Fruit fly (Drosophila melanogaster): ENCODE results near the gene Mulk.

Gene Mulk

DNA sequence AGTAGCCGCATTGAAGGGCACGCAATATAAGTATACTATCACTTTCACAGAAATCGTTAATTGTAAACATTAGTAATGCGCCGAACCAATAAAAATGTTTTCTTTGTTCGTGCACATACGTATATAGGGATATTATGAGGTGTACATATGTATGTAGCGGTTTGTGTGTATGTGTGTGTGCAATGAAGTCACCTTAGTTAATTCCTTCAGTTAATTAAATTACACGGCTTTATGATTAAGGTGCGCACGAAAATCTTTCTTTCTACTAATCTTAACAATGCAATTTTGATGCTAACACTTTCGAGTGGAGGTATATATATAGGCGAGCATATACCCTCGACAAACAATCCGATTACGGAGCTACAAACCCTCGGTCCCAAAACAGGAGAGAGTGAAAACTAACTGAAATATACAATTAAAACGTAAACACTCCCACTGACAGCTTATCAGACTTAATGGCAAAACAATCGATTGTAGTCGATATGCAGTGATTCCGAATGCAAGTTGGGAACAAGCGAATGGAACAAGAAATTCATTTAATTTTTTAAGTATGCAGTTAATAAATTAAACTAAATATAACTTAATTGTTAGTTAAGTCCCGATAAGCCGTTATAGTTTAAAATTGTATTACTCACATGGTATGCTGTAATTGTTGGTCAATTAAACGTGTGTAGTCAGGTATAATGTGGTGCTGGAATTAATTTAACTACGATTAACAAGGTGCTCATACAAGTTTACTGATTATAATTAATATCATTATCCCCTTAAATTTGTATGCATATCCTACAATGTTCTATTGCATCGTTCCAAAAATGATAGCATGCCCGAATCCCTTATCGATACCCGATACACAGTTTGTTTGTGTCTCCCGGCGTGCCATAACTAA lies 49.1 kb upstream of the Mulk start, which contains the start of the genes Npc1a and Prosalpha6 (continued):
- TF ChIP-seq run (tag; optimal IDR thresholded peaks at IDR 0.05) (no peak), CG7963 (GFP tag; IDR thresholded peaks at IDR 0.05; ENCODE audit: partially characterized antibody) (0 out of 3 replicates have a peak, but pooled peaks have one; percentile 56), CG12391 (tag; optimal IDR thresholded peaks at IDR 0.05) (peak; percentile 55), CG10431 (GFP tag; optimal IDR thresholded peaks at IDR 0.05) (no peak), Dp (GFP tag; optimal IDR thresholded peaks at IDR 0.05) (peak; percentile 23), CG3838 (GFP tag; optimal IDR thresholded peaks at IDR 0.05) (no peak), CG11560 (tag; IDR thresholded peaks at IDR 0.05) (peak; percentile 91; the same call in 2 of the 3 replicates), prd (optimal IDR thresholded peaks at IDR 0.05) (no peak), prd (GFP tag; IDR thresholded peaks at IDR 0.05) (no peak), CG2712 (tag; optimal IDR thresholded peaks at IDR 0.05) (peak; percentile 51), chif (GFP tag; optimal IDR thresholded peaks at IDR 0.05) (no peak), Rx (GFP tag; IDR thresholded peaks at IDR 0.05) (no peak), Dad (GFP tag; optimal IDR thresholded peaks at IDR 0.05) (no peak), sisA (GFP tag; IDR thresholded peaks at IDR 0.05) (no peak), Dbx (GFP tag; IDR thresholded peaks at IDR 0.05) (no peak), sd (tag; optimal IDR thresholded peaks at IDR 0.05) (no peak), CG17829 (tag; optimal IDR thresholded peaks at IDR 0.05) (peak; percentile 31), dmrt11E (tag; optimal IDR thresholded peaks at IDR 0.05) (peak; percentile 32), CG34376 (GFP tag; optimal IDR thresholded peaks at IDR 0.05) (peak; percentile 36), bbx (GFP tag; IDR thresholded peaks at IDR 0.05; ENCODE audit: partially characterized antibody) (peak; percentile 50; the same call in 1 of the 2 replicates), Sry-β (GFP tag; optimal IDR thresholded peaks at IDR 0.05) (peak; percentile 46), CG12769 (tag; optimal IDR thresholded peaks at IDR 0.05) (no peak), HmgZ (tag; optimal IDR thresholded peaks at IDR 0.05) (peak; percentile 22), CG12299 (tag; optimal IDR thresholded peaks at IDR 0.05) (no peak), HLH4C (GFP tag; IDR thresholded peaks at IDR 0.05; ENCODE audit: partially characterized antibody) (peak; percentile 66; the same call in 2 of the 3 replicates), zfh2 (GFP tag; optimal IDR thresholded peaks at IDR 0.05) (peak; percentile 25), maf-S (GFP tag; optimal IDR thresholded peaks at IDR 0.05) (no peak), CG12659 (GFP tag; optimal IDR thresholded peaks at IDR 0.05) (peak; percentile 63), Meics (GFP tag; optimal IDR thresholded peaks at IDR 0.05) (no peak), CG30403 (GFP tag; optimal IDR thresholded peaks at IDR 0.05) (peak; percentile 37), CG3726 (GFP tag; IDR thresholded peaks at IDR 0.05) (no peak), CG14667 (GFP tag; IDR thresholded peaks at IDR 0.05) (peak; percentile 82), CG16779 (GFP tag; IDR thresholded peaks at IDR 0.05) (no peak), Atf-2 (GFP tag; optimal IDR thresholded peaks at IDR 0.05) (no peak), pfk (GFP tag; optimal IDR thresholded peaks at IDR 0.05) (peak; percentile 95), pan (optimal IDR thresholded peaks at IDR 0.05) (no peak), pan (GFP tag; optimal IDR thresholded peaks at IDR 0.05 in 1 of 2, IDR thresholded peaks at IDR 0.05 in 1 of 2) (no peak), slp2 (GFP tag; optimal IDR thresholded peaks at IDR 0.05) (no peak), Dip2 (GFP tag; IDR thresholded peaks at IDR 0.05) (no peak), CoRest (tag; optimal IDR thresholded peaks at IDR 0.05) (no peak), aop (GFP tag; IDR thresholded peaks at IDR 0.05) (no peak), CG6254 (GFP tag; optimal IDR thresholded peaks at IDR 0.05) (peak; percentile 53), nerfin-2 (GFP tag; IDR thresholded peaks at IDR 0.05; ENCODE audit: partially characterized antibody) (0 out of 2 replicates have a peak, but pooled peaks have one; percentile 27), Opbp (GFP tag; IDR thresholded peaks at IDR 0.05; ENCODE audit: partially characterized antibody) (peak; percentile 77; the same call in 2 of the 3 replicates), CG5180 (GFP tag; optimal IDR thresholded peaks at IDR 0.05) (peak; percentile 21), CG11723 (GFP tag; optimal IDR thresholded peaks at IDR 0.05) (peak; percentile 94), luna (GFP tag; optimal IDR thresholded peaks at IDR 0.05) (peak; percentile 2), al (GFP tag; IDR thresholded peaks at IDR 0.05) (no peak)

Measured in whole organism, embryonic.